Worm (Caenorhabditis elegans): Measurements from ENCODE around the gene F14F9.6.

DNA sequence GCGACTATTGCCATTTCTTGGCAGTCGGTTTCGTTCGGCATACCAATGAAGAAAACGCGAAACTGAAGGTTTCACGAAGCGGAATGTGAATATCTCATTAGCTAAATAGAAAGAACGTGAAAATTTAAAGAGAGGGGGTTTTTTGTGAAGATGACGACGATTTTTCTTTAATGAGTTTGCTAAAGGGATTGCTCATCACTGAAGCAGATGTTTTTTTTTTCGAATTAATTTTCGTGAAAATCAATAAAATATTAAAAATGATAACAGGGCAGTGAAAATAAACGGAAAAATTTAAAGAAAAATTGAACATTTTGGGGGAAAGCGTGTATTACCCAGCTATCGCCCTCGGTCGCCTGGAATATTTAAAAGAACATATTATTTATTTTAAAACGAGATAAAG, 38.5 kb downstream of the F14F9.6 start, which contains the start of gene srab-3:
- TF ChIP-seq hnd-1 (tag; optimal IDR thresholded peaks at IDR 0.05) (no peak), ama-1 (optimal IDR thresholded peaks at IDR 0.05) (no peak), flt-1 (GFP tag; IDR thresholded peaks at IDR 0.05) (no peak), sea-1 (GFP tag; conservative IDR thresholded peaks at IDR 0.05) (no peak), F13C5.2 (tag; optimal IDR thresholded peaks at IDR 0.05) (no peak), hmbx-1 (tag; optimal IDR thresholded peaks at IDR 0.05) (no peak), B0310.2 (tag; optimal IDR thresholded peaks at IDR 0.05) (no peak), tra-4 (tag; optimal IDR thresholded peaks at IDR 0.05) (no peak), pes-1 (GFP tag; IDR thresholded peaks at IDR 0.05) (no peak)
